Worm (Caenorhabditis elegans) whole organism, L3 larva: ENCODE measurements around the gene lron-5.

Experiments used
- R02D3.7 ChIP-seq: fragments of 150-350 bp; optimal IDR thresholded peaks from 2 replicates; lab custom pipeline; 2014; ENCODE audit warnings: missing biosample characterization, missing genetic modification characterization
- ZK546.5 ChIP-seq: sonication (generic microtip); optimal IDR thresholded peaks from 2 replicates; lab custom pipeline; 2017; ENCODE audit warnings: missing biosample characterization, missing genetic modification characterization
- aly-2 ChIP-seq: fragments of 150-350 bp; optimal IDR thresholded peaks from 2 replicates; lab custom pipeline; 2014; ENCODE audit warnings: missing biosample characterization, missing genetic modification characterization
- ama-1 ChIP-seq: fragments of 150-350 bp; optimal IDR thresholded peaks from 2 replicates; lab custom pipeline; 2018
- ceh-16 ChIP-seq: sonication (generic microtip); optimal IDR thresholded peaks from 2 replicates; lab custom pipeline; 2017; ENCODE audit warnings: missing biosample characterization, missing genetic modification characterization
- ceh-28 ChIP-seq: fragments of 150-350 bp; optimal IDR thresholded peaks from 2 replicates; lab custom pipeline; 2014; ENCODE audit warnings: missing biosample characterization, missing genetic modification reagents, missing genetic modification characterization
- ceh-82 ChIP-seq: fragments of 150-350 bp; optimal IDR thresholded peaks from 2 replicates; lab custom pipeline; 2014; ENCODE audit warnings: missing biosample characterization, missing genetic modification characterization
- ceh-9 ChIP-seq: sonication (generic microtip); optimal IDR thresholded peaks from 2 replicates; lab custom pipeline; 2018; ENCODE audit warnings: missing biosample characterization, missing genetic modification characterization
- daf-12 ChIP-seq: fragments of 150-350 bp; optimal IDR thresholded peaks from 2 replicates; lab custom pipeline; 2014; ENCODE audit warnings: missing biosample characterization, missing genetic modification reagents, missing genetic modification characterization
- egl-27 ChIP-seq: sonication (generic microtip); optimal IDR thresholded peaks from 4 replicates; lab custom pipeline; 2017; ENCODE audit warnings: missing biosample characterization, missing genetic modification reagents, missing genetic modification characterization
- egl-5 ChIP-seq: fragments of 150-350 bp; optimal IDR thresholded peaks from 2 replicates; lab custom pipeline; 2017; ENCODE audit warnings: missing biosample characterization, missing genetic modification reagents, missing genetic modification characterization, inconsistent platforms
- elt-1 ChIP-seq: fragments of 150-350 bp; optimal IDR thresholded peaks from 2 replicates; lab custom pipeline; 2014; ENCODE audit warnings: missing biosample characterization, missing genetic modification characterization
- elt-2 ChIP-seq: sonication (generic microtip); optimal IDR thresholded peaks from 2 replicates; lab custom pipeline; 2016; ENCODE audit warnings: missing genetic modification reagents, mild to moderate bottlenecking, missing genetic modification characterization, missing compliant biosample characterization
- elt-3 ChIP-seq, 3 experiments: fragments of 150-350 bp in 1 of 3; sonication (generic microtip) in 2 of 3; optimal IDR thresholded peaks; 2 replicates in 2 of 3; 4 replicates in 1 of 3; lab custom pipeline; 2014 to 2017; ENCODE audit warnings: missing biosample characterization in 3 of 3, missing genetic modification characterization in 3 of 3
- eor-1 ChIP-seq, 2 experiments: fragments of 150-350 bp; optimal IDR thresholded peaks; 2 replicates each; lab custom pipeline; 2014 to 2018; ENCODE audit warnings: missing biosample characterization in 2 of 2, missing genetic modification characterization in 2 of 2
- fkh-10 ChIP-seq: sonication (generic microtip); optimal IDR thresholded peaks from 2 replicates; lab custom pipeline; 2017; ENCODE audit warnings: missing biosample characterization, missing genetic modification reagents, missing genetic modification characterization
- fkh-2 ChIP-seq: fragments of 150-350 bp; optimal IDR thresholded peaks from 2 replicates; lab custom pipeline; 2014; ENCODE audit warnings: missing biosample characterization, missing genetic modification reagents, missing genetic modification characterization
- fos-1 ChIP-seq: fragments of 150-350 bp; optimal IDR thresholded peaks from 2 replicates; lab custom pipeline; 2014; ENCODE audit warnings: missing biosample characterization, missing genetic modification characterization
- hmg-11 ChIP-seq: sonication (generic microtip); optimal IDR thresholded peaks from 2 replicates; lab custom pipeline; 2016; ENCODE audit warnings: missing genetic modification characterization, missing compliant biosample characterization
- jun-1 ChIP-seq: fragments of 150-350 bp; optimal IDR thresholded peaks from 2 replicates; lab custom pipeline; 2014; ENCODE audit warnings: missing biosample characterization, missing genetic modification reagents, missing genetic modification characterization
- lin-15B ChIP-seq: fragments of 150-350 bp; optimal IDR thresholded peaks from 2 replicates; lab custom pipeline; 2014; ENCODE audit warnings: missing biosample characterization, missing genetic modification characterization
- lin-39 ChIP-seq: fragments of 150-350 bp; optimal IDR thresholded peaks from 2 replicates; lab custom pipeline; 2018; ENCODE audit warnings: missing biosample characterization, missing genetic modification reagents, missing genetic modification characterization
- lsy-12 ChIP-seq: sonication (generic microtip); optimal IDR thresholded peaks from 2 replicates; lab custom pipeline; 2016; ENCODE audit warnings: mild to moderate bottlenecking, missing genetic modification characterization, missing compliant biosample characterization
- mdl-1 ChIP-seq: fragments of 150-350 bp; optimal IDR thresholded peaks from 2 replicates; lab custom pipeline; 2014; ENCODE audit warnings: missing biosample characterization, missing genetic modification characterization
- mml-1 ChIP-seq: fragments of 150-350 bp; sonication (generic microtip); optimal IDR thresholded peaks from 3 replicates; lab custom pipeline; 2014; ENCODE audit warnings: missing biosample characterization, missing genetic modification characterization
- nfya-1 ChIP-seq: sonication (generic microtip); optimal IDR thresholded peaks from 2 replicates; lab custom pipeline; 2017; ENCODE audit warnings: missing genetic modification characterization, mild to moderate bottlenecking, missing compliant biosample characterization, antibody characterized with exemption, moderate library complexity; ENCODE audit not compliant: insufficient read depth
- nhr-11 ChIP-seq: fragments of 150-350 bp; optimal IDR thresholded peaks from 2 replicates; lab custom pipeline; 2014; ENCODE audit warnings: missing biosample characterization, missing genetic modification characterization
- nhr-12 ChIP-seq: fragments of 150-350 bp; optimal IDR thresholded peaks from 2 replicates; lab custom pipeline; 2014; ENCODE audit warnings: missing biosample characterization, missing genetic modification characterization
- nhr-23 ChIP-seq: fragments of 150-350 bp; optimal IDR thresholded peaks from 2 replicates; lab custom pipeline; 2014; ENCODE audit warnings: missing biosample characterization, missing genetic modification reagents, missing genetic modification characterization
- nhr-237 ChIP-seq: fragments of 150-350 bp; optimal IDR thresholded peaks from 2 replicates; lab custom pipeline; 2014; ENCODE audit warnings: missing biosample characterization, missing genetic modification characterization
- nhr-25 ChIP-seq: sonication (generic microtip); optimal IDR thresholded peaks from 2 replicates; lab custom pipeline; 2017; ENCODE audit warnings: missing biosample characterization, missing genetic modification characterization
- nhr-28 ChIP-seq: fragments of 150-350 bp; optimal IDR thresholded peaks from 2 replicates; lab custom pipeline; 2014; ENCODE audit warnings: missing biosample characterization, missing genetic modification characterization
- nhr-43 ChIP-seq: sonication (generic microtip); optimal IDR thresholded peaks from 2 replicates; lab custom pipeline; 2016; ENCODE audit warnings: mild to moderate bottlenecking, missing genetic modification characterization, missing compliant biosample characterization; ENCODE audit not compliant: poor library complexity, severe bottlenecking
- nhr-67 ChIP-seq: fragments of 150-350 bp; optimal IDR thresholded peaks from 2 replicates; lab custom pipeline; 2014; ENCODE audit warnings: missing biosample characterization, missing genetic modification characterization
- nhr-76 ChIP-seq: fragments of 150-350 bp; sonication (generic microtip); optimal IDR thresholded peaks from 5 replicates; lab custom pipeline; 2014; ENCODE audit warnings: missing biosample characterization, missing genetic modification characterization
- nhr-77 ChIP-seq: fragments of 150-350 bp; optimal IDR thresholded peaks from 2 replicates; lab custom pipeline; 2014; ENCODE audit warnings: missing biosample characterization, missing genetic modification characterization
- pha-4 ChIP-seq: fragments of 150-350 bp; optimal IDR thresholded peaks from 2 replicates; lab custom pipeline; 2014; ENCODE audit warnings: missing biosample characterization, missing genetic modification reagents, missing genetic modification characterization
- pqm-1 ChIP-seq: fragments of 150-350 bp; optimal IDR thresholded peaks from 2 replicates; lab custom pipeline; 2017; ENCODE audit warnings: missing biosample characterization, missing genetic modification characterization, inconsistent platforms
- sea-2 ChIP-seq: fragments of 150-350 bp; sonication (generic microtip); optimal IDR thresholded peaks from 4 replicates; lab custom pipeline; 2014; ENCODE audit warnings: missing biosample characterization, missing genetic modification reagents, missing genetic modification characterization
- skn-1 ChIP-seq: fragments of 150-350 bp; optimal IDR thresholded peaks from 2 replicates; lab custom pipeline; 2014; ENCODE audit warnings: missing biosample characterization, missing genetic modification characterization
- snpc-4 ChIP-seq: fragments of 150-350 bp; optimal IDR thresholded peaks from 2 replicates; lab custom pipeline; 2014; ENCODE audit warnings: missing biosample characterization, missing genetic modification characterization
- tbx-2 ChIP-seq: sonication (generic microtip); optimal IDR thresholded peaks from 2 replicates; lab custom pipeline; 2016; ENCODE audit warnings: mild to moderate bottlenecking, missing genetic modification characterization, missing compliant biosample characterization
- unc-39 ChIP-seq: sonication (generic microtip); optimal IDR thresholded peaks from 4 replicates; lab custom pipeline; 2017; ENCODE audit warnings: missing biosample characterization, missing genetic modification characterization
- unc-62 ChIP-seq: fragments of 150-350 bp; sonication (generic microtip); optimal IDR thresholded peaks from 4 replicates; lab custom pipeline; 2014; ENCODE audit warnings: missing biosample characterization, missing genetic modification reagents, missing genetic modification characterization
- zag-1 ChIP-seq: fragments of 150-350 bp; optimal IDR thresholded peaks from 2 replicates; lab custom pipeline; 2014; ENCODE audit warnings: missing biosample characterization, missing genetic modification characterization
- ztf-11 ChIP-seq: fragments of 150-350 bp; optimal IDR thresholded peaks from 2 replicates; lab custom pipeline; 2014; ENCODE audit warnings: missing biosample characterization, missing genetic modification characterization
- ztf-4 ChIP-seq: fragments of 150-350 bp; optimal IDR thresholded peaks from 2 replicates; lab custom pipeline; 2014; ENCODE audit warnings: missing biosample characterization, missing genetic modification characterization

Gene lron-5

DNA sequence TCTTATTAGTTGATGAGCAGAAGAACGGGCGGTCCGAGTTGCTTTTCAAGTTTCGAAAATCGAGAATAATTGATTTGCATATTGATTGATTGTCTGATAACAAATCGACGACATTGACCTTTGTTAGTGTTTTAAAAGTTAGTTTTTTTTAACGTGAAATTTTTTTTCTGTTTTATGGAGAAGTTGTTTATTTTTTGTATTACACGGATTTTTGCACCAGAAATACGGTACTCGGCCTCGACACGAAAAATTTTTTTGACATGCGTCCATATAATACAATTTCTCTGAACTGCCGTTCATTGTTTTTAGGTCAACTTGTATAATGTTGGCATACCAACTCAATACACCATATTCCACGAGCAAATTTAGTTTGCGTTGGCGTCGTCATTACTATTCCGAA is 32.6 kb downstream of the lron-5 start, which contains the start of gene T23F11.2:
TSS of gene T23F11.2 (minus strand) at position 101 of the 400 bp plus-strand sequence.
- no peak for TF ChIP-seq fkh-2
- no peak for TF ChIP-seq mdl-1 (tag; lab: Kevin White, UChicago)
- TF ChIP-seq fkh-10 (GFP tag; lab: Kevin White, UChicago), result no peak

DNA sequence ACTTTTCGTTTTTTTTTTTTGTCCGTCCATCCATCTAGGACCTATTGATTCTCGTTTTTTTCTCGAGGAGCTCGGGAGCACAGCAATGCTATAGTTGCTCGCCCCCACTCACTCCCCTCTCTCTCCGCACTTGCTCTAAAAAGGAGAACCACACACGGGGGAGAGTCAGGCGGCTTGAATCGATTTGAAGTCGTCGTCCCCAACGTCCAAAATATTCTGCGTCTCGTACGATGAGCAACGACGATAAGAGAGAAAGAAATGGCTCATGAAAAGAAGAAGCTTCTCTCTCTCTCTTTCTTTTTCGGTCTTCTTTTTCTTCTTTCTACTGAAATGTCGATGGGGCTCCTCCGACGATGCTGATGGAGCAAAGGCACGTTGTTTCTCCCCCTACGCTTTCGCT is 33.6 kb downstream of the lron-5 start:
- TF ChIP-seq ceh-16 (tag; lab: Kevin White, UChicago) (no peak), unc-39 (tag; lab: Kevin White, UChicago) (no peak), mdl-1 (tag; lab: Kevin White, UChicago) (peak; percentile 48), fos-1 (tag; lab: Kevin White, UChicago) (no peak), elt-1 (tag; lab: Kevin White, UChicago) (peak; percentile 9), nhr-11 (tag; lab: Kevin White, UChicago) (no peak), ceh-9 (no peak), nhr-28 (tag; lab: Kevin White, UChicago) (no peak), ceh-28 (peak; percentile 42), hmg-11 (tag; lab: Kevin White, UChicago) (peak; percentile 76), skn-1 (no peak), zag-1 (tag; lab: Kevin White, UChicago) (no peak), egl-27 (tag; lab: Kevin White, UChicago) (no peak), ama-1 (no peak), nhr-23 (tag; lab: Kevin White, UChicago) (no peak), elt-2 (tag; lab: Kevin White, UChicago) (no peak), mml-1 (tag; lab: Kevin White, UChicago) (no peak), nhr-67 (tag; lab: Kevin White, UChicago) (no peak), nhr-77 (tag; lab: Kevin White, UChicago) (no peak), ztf-11 (tag; lab: Kevin White, UChicago) (no peak), nhr-12 (no peak), eor-1 (tag; optimal IDR thresholded peaks at IDR 0.05; lab: Kevin White, UChicago) (no peak), lin-15B (tag; lab: Kevin White, UChicago) (peak; percentile 31), fkh-10 (GFP tag; lab: Kevin White, UChicago) (peak; percentile 67), nhr-43 (tag; lab: Kevin White, UChicago) (no peak), pha-4 (tag; lab: Kevin White, UChicago) (no peak), lin-39 (tag; lab: Kevin White, UChicago) (peak; percentile 85), unc-62 (no peak), elt-3 (tag; optimal IDR thresholded peaks at IDR 0.05; lab: Kevin White, UChicago) (no peak), nhr-76 (tag; lab: Kevin White, UChicago) (no peak), R02D3.7 (tag; lab: Kevin White, UChicago) (no peak), aly-2 (no peak), egl-5 (no peak), ztf-4 (tag; lab: Kevin White, UChicago) (no peak), fkh-2 (no peak), jun-1 (tag; lab: Kevin White, UChicago) (no peak), lsy-12 (tag; lab: Kevin White, UChicago) (no peak), ZK546.5 (tag; lab: Kevin White, UChicago) (no peak), nfya-1 (peak; percentile 81), daf-12 (tag; lab: Kevin White, UChicago) (no peak), nhr-25 (tag; lab: Kevin White, UChicago) (no peak), pqm-1 (tag; lab: Kevin White, UChicago) (no peak), snpc-4 (tag; lab: Kevin White, UChicago) (peak; percentile 49), nhr-237 (tag; lab: Kevin White, UChicago) (no peak), sea-2 (GFP tag; lab: Kevin White, UChicago) (no peak), tbx-2 (tag; lab: Kevin White, UChicago) (peak; percentile 8), ceh-82 (tag; lab: Kevin White, UChicago) (no peak)
- TF ChIP-seq, all 47 proteins: peak for 10
